Worm (Caenorhabditis elegans) whole organism, L4 larva: Measurements from ENCODE around the gene C14E2.4.

Source experiments
- F44E2.7 ChIP-seq: fragments of 200-800 bp; sonication (Bioruptor generic); IDR thresholded peaks from 2 replicates; pipeline ENCODE4 v2.1.2; 2022; ENCODE audit warnings: missing genetic modification characterization, missing compliant biosample characterization
- Y75B8A.6 ChIP-seq: fragments of 200-800 bp; sonication (Bioruptor generic); IDR thresholded peaks from 2 replicates; pipeline ENCODE4 v1.3.6; 2022; ENCODE audit warnings: missing genetic modification reagents, missing genetic modification characterization, missing compliant biosample characterization
- ZK546.5 ChIP-seq, 2 experiments: sonication (generic microtip); optimal IDR thresholded peaks; 2 replicates each; lab custom pipeline; 2017; ENCODE audit warnings: missing biosample characterization in 2 of 2, missing genetic modification characterization in 2 of 2
- ama-1 ChIP-seq: fragments of 150-350 bp; optimal IDR thresholded peaks from 2 replicates; lab custom pipeline; 2014; ENCODE audit warnings: inconsistent platforms, mixed read lengths
- ceh-20 ChIP-seq: fragments of 200-800 bp; sonication (Bioruptor generic); IDR thresholded peaks from 2 replicates; pipeline ENCODE4 v1.3.6; 2022; ENCODE audit warnings: missing genetic modification reagents, missing genetic modification characterization, missing compliant biosample characterization
- ces-1 ChIP-seq: fragments of 150-350 bp; sonication (generic microtip); optimal IDR thresholded peaks from 4 replicates; lab custom pipeline; 2014; ENCODE audit warnings: missing biosample characterization, missing genetic modification reagents, missing genetic modification characterization
- ctbp-1 ChIP-seq: fragments of 200-800 bp; sonication (Bioruptor generic); IDR thresholded peaks from 2 replicates; pipeline ENCODE4 v1.3.6; 2022; ENCODE audit warnings: missing genetic modification reagents, missing genetic modification characterization, missing compliant biosample characterization
- daf-19 ChIP-seq: fragments of 200-800 bp; sonication (Bioruptor generic); conservative IDR thresholded peaks from 2 replicates; pipeline ENCODE4 v1.3.6; 2022; ENCODE audit warnings: missing genetic modification characterization, missing compliant biosample characterization
- dpl-1 ChIP-seq: fragments of 150-350 bp; optimal IDR thresholded peaks from 2 replicates; lab custom pipeline; 2014; ENCODE audit warnings: missing biosample characterization, missing genetic modification reagents, missing genetic modification characterization
- hlh-11 ChIP-seq: fragments of 200-800 bp; sonication (Bioruptor generic); optimal IDR thresholded peaks from 2 replicates; lab custom pipeline; 2018; ENCODE audit warnings: mild to moderate bottlenecking, missing genetic modification characterization, missing compliant biosample characterization
- hlh-30 ChIP-seq: sonication (generic microtip); optimal IDR thresholded peaks from 2 replicates; lab custom pipeline; 2017; ENCODE audit warnings: antibody characterized with exemption, mild to moderate bottlenecking, missing genetic modification characterization, missing compliant biosample characterization; ENCODE audit not compliant: insufficient read depth
- jun-1 ChIP-seq: fragments of 150-350 bp; optimal IDR thresholded peaks from 2 replicates; lab custom pipeline; 2014; ENCODE audit warnings: missing biosample characterization, missing genetic modification reagents, missing genetic modification characterization
- lin-1 ChIP-seq: fragments of 200-800 bp; sonication (Bioruptor generic); IDR thresholded peaks from 2 replicates; pipeline ENCODE4 v1.3.6; 2022; ENCODE audit warnings: missing genetic modification reagents, missing genetic modification characterization, missing compliant biosample characterization
- lin-15B ChIP-seq: fragments of 150-350 bp; sonication (generic microtip); optimal IDR thresholded peaks from 3 replicates; lab custom pipeline; 2014; ENCODE audit warnings: missing biosample characterization, missing genetic modification characterization
- lin-29 ChIP-seq: fragments of 200-800 bp; sonication (Bioruptor generic); IDR thresholded peaks from 2 replicates; pipeline ENCODE4 v1.3.6; 2022; ENCODE audit warnings: missing genetic modification reagents, missing genetic modification characterization, missing compliant biosample characterization
- lin-38 ChIP-seq: fragments of 200-800 bp; sonication (Bioruptor generic); IDR thresholded peaks from 2 replicates; pipeline ENCODE4 v1.3.6; 2022; ENCODE audit warnings: missing genetic modification reagents, missing genetic modification characterization, missing compliant biosample characterization
- lin-39 ChIP-seq: fragments of 150-350 bp; optimal IDR thresholded peaks from 2 replicates; lab custom pipeline; 2014; ENCODE audit warnings: missing biosample characterization, missing genetic modification reagents, missing genetic modification characterization
- madf-9 ChIP-seq: fragments of 200-800 bp; sonication (Bioruptor generic); conservative IDR thresholded peaks from 2 replicates; pipeline ENCODE4 v1.3.6; 2022; ENCODE audit warnings: missing genetic modification reagents, missing genetic modification characterization, missing compliant biosample characterization
- mdt-29 ChIP-seq: fragments of 200-800 bp; sonication (Bioruptor generic); IDR thresholded peaks from 2 replicates; pipeline ENCODE4 v1.3.6; 2022; ENCODE audit warnings: missing genetic modification reagents, missing genetic modification characterization, missing compliant biosample characterization
- mep-1 ChIP-seq: fragments of 150-350 bp; sonication (generic microtip); optimal IDR thresholded peaks from 3 replicates; lab custom pipeline; 2014; ENCODE audit warnings: missing biosample characterization, missing genetic modification characterization
- mxl-2 ChIP-seq: fragments of 200-800 bp; sonication (Bioruptor generic); conservative IDR thresholded peaks from 2 replicates; pipeline ENCODE4 v1.3.6; 2022; ENCODE audit warnings: missing genetic modification reagents, missing genetic modification characterization, missing compliant biosample characterization
- nhr-102 ChIP-seq: sonication (generic microtip); optimal IDR thresholded peaks from 2 replicates; lab custom pipeline; 2016; ENCODE audit warnings: mild to moderate bottlenecking, missing genetic modification characterization, moderate library complexity, missing compliant biosample characterization
- nhr-11 ChIP-seq: fragments of 150-350 bp; optimal IDR thresholded peaks from 2 replicates; lab custom pipeline; 2014; ENCODE audit warnings: missing biosample characterization, missing genetic modification characterization
- nhr-28 ChIP-seq: fragments of 150-350 bp; optimal IDR thresholded peaks from 2 replicates; lab custom pipeline; 2014; ENCODE audit warnings: missing biosample characterization, missing genetic modification characterization
- nhr-6 ChIP-seq: fragments of 150-350 bp; optimal IDR thresholded peaks from 2 replicates; lab custom pipeline; 2014; ENCODE audit warnings: missing biosample characterization, missing genetic modification characterization
- nhr-77 ChIP-seq: fragments of 150-350 bp; optimal IDR thresholded peaks from 2 replicates; lab custom pipeline; 2014; ENCODE audit warnings: missing biosample characterization, missing genetic modification characterization
- pha-4 ChIP-seq, 2 experiments: fragments of 150-350 bp in 1 of 2; fragments of 200-800 bp in 1 of 2; sonication (Bioruptor generic) in 1 of 2; IDR thresholded peaks in 1 of 2; optimal IDR thresholded peaks in 1 of 2; 2 replicates each; pipeline versions ENCODE4 v1.3.6 to Lab custom; 2014 to 2022; ENCODE audit warnings: missing genetic modification characterization in 2 of 2, missing genetic modification reagents in 2 of 2, missing biosample characterization in 1 of 2, missing compliant biosample characterization in 1 of 2
- php-3 ChIP-seq: fragments of 200-800 bp; sonication (Bioruptor generic); IDR thresholded peaks from 2 replicates; pipeline ENCODE4 v1.3.6; 2022; ENCODE audit warnings: missing genetic modification reagents, missing genetic modification characterization, missing compliant biosample characterization
- rbr-2 ChIP-seq: sonication (generic microtip); optimal IDR thresholded peaks from 2 replicates; lab custom pipeline; 2016; ENCODE audit warnings: missing genotype, missing genetic modification characterization, missing compliant biosample characterization
- saeg-2 ChIP-seq: fragments of 200-800 bp; sonication (Bioruptor generic); IDR thresholded peaks from 2 replicates; pipeline ENCODE4 v1.3.6; 2022; ENCODE audit warnings: missing genetic modification reagents, missing genetic modification characterization, missing compliant biosample characterization
- sdz-12 ChIP-seq: fragments of 200-800 bp; sonication (Bioruptor generic); optimal IDR thresholded peaks from 2 replicates; lab custom pipeline; 2018; ENCODE audit warnings: mild to moderate bottlenecking, missing genetic modification characterization, missing compliant biosample characterization
- snpc-1.2 ChIP-seq: fragments of 200-800 bp; sonication (Bioruptor generic); IDR thresholded peaks from 2 replicates; pipeline ENCODE4 v1.3.6; 2022; ENCODE audit warnings: missing genetic modification reagents, missing genetic modification characterization, missing compliant biosample characterization
- spr-3 ChIP-seq: fragments of 200-800 bp; sonication (Bioruptor generic); optimal IDR thresholded peaks from 2 replicates; lab custom pipeline; 2018; ENCODE audit warnings: mild to moderate bottlenecking, missing genetic modification characterization, missing compliant biosample characterization
- tra-1 ChIP-seq: fragments of 200-800 bp; sonication (Bioruptor generic); IDR thresholded peaks from 2 replicates; pipeline ENCODE4 v1.3.6; 2022; ENCODE audit warnings: missing genetic modification reagents, missing genetic modification characterization, missing compliant biosample characterization
- unc-130 ChIP-seq: sonication (generic microtip); optimal IDR thresholded peaks from 2 replicates; lab custom pipeline; 2016; ENCODE audit warnings: missing genetic modification reagents, missing genetic modification characterization, missing compliant biosample characterization
- vab-7 ChIP-seq: fragments of 200-800 bp; sonication (Bioruptor generic); IDR thresholded peaks from 2 replicates; pipeline ENCODE4 v1.3.6; 2022; ENCODE audit warnings: missing genetic modification reagents, missing genetic modification characterization, missing compliant biosample characterization

The C14E2.4 gene

DNA sequence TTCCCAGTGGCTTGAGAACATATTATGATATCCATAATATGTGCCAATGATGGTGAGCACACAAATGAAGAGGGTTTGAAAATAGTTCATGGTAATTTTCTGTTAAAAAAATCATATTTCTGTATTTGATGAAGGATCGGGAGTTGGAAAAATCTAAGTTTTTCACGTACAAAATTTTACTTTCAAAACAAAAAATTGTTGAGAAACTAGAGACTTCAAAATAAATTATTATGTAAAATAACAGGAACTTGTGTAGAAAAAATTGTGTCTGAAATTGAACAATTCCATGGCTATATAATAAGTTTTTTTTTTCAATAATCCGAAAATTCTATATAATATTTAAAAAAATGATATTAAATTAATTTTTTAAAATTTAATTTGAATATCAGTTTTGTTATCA is at the start of gene C14E2.4:
C14E2.4 (minus strand) TSS at position 101 of the 400 bp plus-strand sequence.
- TF ChIP-seq dpl-1 = no peak
- TF ChIP-seq nhr-102 (tag; lab: Kevin White, UChicago) = no peak
- no peak for TF ChIP-seq nhr-11 (tag; lab: Kevin White, UChicago)
- TF ChIP-seq vab-7 (GFP tag; lab: Robert Waterston, UW) = no peak
- TF ChIP-seq tra-1 (GFP tag; lab: Robert Waterston, UW) = no peak
- no peak for TF ChIP-seq lin-38 (GFP tag; lab: Robert Waterston, UW)
- no peak for TF ChIP-seq unc-130 (GFP tag; lab: Kevin White, UChicago)
- TF ChIP-seq pha-4 (GFP tag; IDR thresholded peaks at IDR 0.05; lab: Robert Waterston, UW) = no peak
- TF ChIP-seq pha-4 (tag; optimal IDR thresholded peaks at IDR 0.05; lab: Kevin White, UChicago) = no peak
- no peak for TF ChIP-seq hlh-30 (tag; lab: Kevin White, UChicago)
- TF ChIP-seq php-3 (GFP tag; lab: Robert Waterston, UW) = no peak
- TF ChIP-seq saeg-2 (GFP tag; lab: Robert Waterston, UW) = no peak
- no peak for TF ChIP-seq Y75B8A.6
- no peak for TF ChIP-seq mep-1 (tag; lab: Kevin White, UChicago)
- no peak for TF ChIP-seq mxl-2 (GFP tag; lab: Robert Waterston, UW)
- TF ChIP-seq F44E2.7 (GFP tag; lab: Robert Waterston, UW) = no peak

DNA sequence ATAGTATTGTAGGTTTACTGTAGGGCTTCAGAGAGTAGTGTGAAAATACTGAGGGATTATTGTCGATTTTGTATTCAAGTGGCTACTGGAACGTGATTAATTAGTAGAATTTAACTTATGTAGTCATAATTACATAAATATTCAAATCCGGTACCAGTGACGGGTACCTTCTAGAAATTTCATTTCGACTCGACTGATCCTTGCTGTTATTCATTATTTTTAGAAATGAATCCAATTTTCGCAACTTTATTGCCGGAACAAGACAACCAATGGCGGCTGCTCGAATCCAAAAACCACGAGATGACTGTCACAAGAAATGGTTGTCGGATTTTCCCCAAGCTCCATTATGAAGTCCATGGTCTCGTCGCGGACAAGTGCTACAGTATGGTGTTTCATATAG is 43.8 kb upstream of the C14E2.4 start, which contains the start of gene tbx-41:
tbx-41 (plus strand) TSS at position 301 of the 400 bp plus-strand sequence.
- TF ChIP-seq nhr-77 (tag; lab: Kevin White, UChicago) (no peak), spr-3 (GFP tag; lab: Kevin White, UChicago) (no peak), ama-1 (lab: Kevin White, UChicago) (no peak), lin-39 (no peak), ces-1 (no peak), jun-1 (no peak), lin-29 (GFP tag; lab: Robert Waterston, UW) (no peak), saeg-2 (GFP tag; lab: Robert Waterston, UW) (no peak), daf-19 (GFP tag; lab: Robert Waterston, UW) (no peak), unc-130 (GFP tag; lab: Kevin White, UChicago) (no peak), nhr-28 (tag; lab: Kevin White, UChicago) (no peak), hlh-11 (tag; lab: Kevin White, UChicago) (no peak), nhr-102 (tag; lab: Kevin White, UChicago) (no peak)
- TF ChIP-seq, all 104 proteins: peak for 0

- no peak for TF ChIP-seq nhr-6 (tag; lab: Kevin White, UChicago)
- TF ChIP-seq nhr-77 (tag; lab: Kevin White, UChicago) = no peak
- no peak for TF ChIP-seq lin-1
- TF ChIP-seq mdt-29 (GFP tag; lab: Robert Waterston, UW) = no peak
- no peak for TF ChIP-seq madf-9 (GFP tag; lab: Robert Waterston, UW)
- TF ChIP-seq ctbp-1 = no peak
- TF ChIP-seq snpc-1.2 (GFP tag; lab: Robert Waterston, UW) = no peak
- TF ChIP-seq sdz-12 (GFP tag; lab: Kevin White, UChicago) = no peak
- TF ChIP-seq ZK546.5 (tag; optimal IDR thresholded peaks at IDR 0.05; lab: Kevin White, UChicago) = no peak
- no peak for TF ChIP-seq php-3 (GFP tag; lab: Robert Waterston, UW)
- TF ChIP-seq lin-15B = no peak
- no peak for TF ChIP-seq rbr-2 (tag; lab: Kevin White, UChicago)
- TF ChIP-seq nhr-102 (tag; lab: Kevin White, UChicago) = no peak
- TF ChIP-seq ceh-20 (GFP tag; lab: Robert Waterston, UW) = no peak
- no peak for TF ChIP-seq tra-1 (GFP tag; lab: Robert Waterston, UW)
- TF ChIP-seq F44E2.7 (GFP tag; lab: Robert Waterston, UW) = no peak
Observed at ce11 chrX:1860422-1860821, 39.3 kb upstream of the C14E2.4 start, which contains the start of gene T26C11.8. Gene T26C11.8, plus strand, starts transcription at chrX:1860722.
